Worm (Caenorhabditis elegans): Measurements from ENCODE around the gene C02F5.13.

Gene C02F5.13

ce11 chrIII:8291268-8292032 is 44.3 kb downstream of the C02F5.13 start:
- TF ChIP-seq sma-9 (GFP tag; optimal IDR thresholded peaks at IDR 0.05) (peak; percentile 11), sma-9 (tag; optimal IDR thresholded peaks at IDR 0.05) (no peak), gmeb-1 (tag; optimal IDR thresholded peaks at IDR 0.05) (peak; percentile 10), fos-1 (tag; optimal IDR thresholded peaks at IDR 0.05) (peak; percentile 98), crh-2 (tag; optimal IDR thresholded peaks at IDR 0.05) (no peak), unc-55 (GFP tag; optimal IDR thresholded peaks at IDR 0.05) (peak; percentile 27)

- no peak for TF ChIP-seq nhr-25 (tag; optimal IDR thresholded peaks at IDR 0.05)
- TF ChIP-seq fos-1 (tag; optimal IDR thresholded peaks at IDR 0.05): peak; percentile 56
These were observed 46.1 kb downstream of the C02F5.13 start for ce11 chrIII:8293260-8293659.

All from whole organism, L2 larva.